Worm (Caenorhabditis elegans): ENCODE data around the gene prdx-2.

prdx-2 gene

DNA sequence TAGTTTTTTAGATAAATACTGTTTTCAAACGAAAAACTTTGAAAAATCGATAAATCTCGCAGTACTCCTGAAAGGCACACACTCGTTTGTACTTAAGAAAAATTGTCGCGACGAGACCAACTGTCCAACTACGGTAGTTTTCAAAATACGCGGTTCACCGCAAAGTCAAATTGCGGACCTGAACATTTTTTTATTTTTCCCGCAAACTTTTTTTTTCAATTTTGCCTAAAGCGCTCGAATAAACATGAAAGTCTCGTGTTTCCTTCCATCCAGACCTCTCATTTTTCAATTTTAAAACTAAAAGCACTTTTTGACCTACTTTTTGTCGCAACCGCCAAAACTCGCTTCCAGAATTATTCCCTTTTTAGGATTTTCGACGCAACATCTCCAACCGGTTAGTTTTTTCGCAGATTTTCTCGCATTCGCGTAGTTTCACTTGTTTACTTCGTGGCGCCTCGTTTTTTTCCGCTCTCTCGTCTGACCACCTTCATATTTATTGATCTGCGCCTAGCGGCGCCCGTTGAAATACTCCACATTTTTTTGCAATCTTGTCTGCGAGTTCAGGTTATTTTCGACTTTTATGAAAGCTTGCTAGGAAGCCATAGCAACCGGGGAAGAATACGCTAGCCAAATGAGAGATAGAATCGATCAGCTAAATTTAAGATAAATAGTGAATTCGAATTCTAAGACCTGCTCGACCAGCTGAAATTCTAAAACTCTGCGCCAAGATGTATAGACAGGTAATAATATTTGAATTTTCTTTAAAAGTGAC lies at the start of gene prdx-2:
TSS of gene prdx-2 (plus strand) at position 729 of the 772 bp plus-strand sequence.
- TF ChIP-seq lin-11 (tag; optimal IDR thresholded peaks at IDR 0.05) (peak; percentile 16), lsy-2 (tag; optimal IDR thresholded peaks at IDR 0.05) (peak in 1 of 2 experiments; percentile 16), sma-9 (GFP tag; optimal IDR thresholded peaks at IDR 0.05) (no peak), sma-9 (tag; optimal IDR thresholded peaks at IDR 0.05) (no peak)

DNA sequence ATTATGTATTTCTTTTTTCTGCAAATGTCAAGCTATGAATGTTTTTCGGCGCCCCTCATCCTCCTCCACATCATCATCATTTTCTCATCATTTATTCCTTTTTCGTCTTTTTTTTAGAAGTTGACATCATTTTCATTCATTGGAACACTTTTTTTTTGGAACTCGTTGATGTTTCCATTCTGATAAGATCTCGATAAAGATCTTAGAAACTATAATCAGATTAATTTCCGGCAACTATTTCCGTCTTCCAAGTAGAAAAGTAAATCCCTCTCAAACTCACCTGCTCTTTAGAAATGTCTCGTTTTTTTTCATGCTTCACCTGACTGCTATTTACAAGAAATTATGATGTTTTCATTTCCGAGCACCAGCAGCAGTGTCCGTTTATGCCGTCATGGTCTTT lies 49.1 kb upstream of the prdx-2 start:
- no peak for TF ChIP-seq R02D3.7 (tag; optimal IDR thresholded peaks at IDR 0.05)
- TF ChIP-seq lsy-2 (tag; optimal IDR thresholded peaks at IDR 0.05): peak in 1 of 2 experiments; percentile 2
- peak; percentile 28 for TF ChIP-seq nhr-21 (tag; optimal IDR thresholded peaks at IDR 0.05)
- TF ChIP-seq lin-13 (GFP tag; optimal IDR thresholded peaks at IDR 0.05): no peak
- peak; percentile 3 for TF ChIP-seq sma-9 (GFP tag; optimal IDR thresholded peaks at IDR 0.05)
- TF ChIP-seq sma-9 (tag; optimal IDR thresholded peaks at IDR 0.05): no peak
- TF ChIP-seq dmd-4 (tag; optimal IDR thresholded peaks at IDR 0.05): no peak
- TF ChIP-seq fos-1 (tag; optimal IDR thresholded peaks at IDR 0.05): no peak
- TF ChIP-seq elt-1 (tag; optimal IDR thresholded peaks at IDR 0.05): peak; percentile 25

DNA sequence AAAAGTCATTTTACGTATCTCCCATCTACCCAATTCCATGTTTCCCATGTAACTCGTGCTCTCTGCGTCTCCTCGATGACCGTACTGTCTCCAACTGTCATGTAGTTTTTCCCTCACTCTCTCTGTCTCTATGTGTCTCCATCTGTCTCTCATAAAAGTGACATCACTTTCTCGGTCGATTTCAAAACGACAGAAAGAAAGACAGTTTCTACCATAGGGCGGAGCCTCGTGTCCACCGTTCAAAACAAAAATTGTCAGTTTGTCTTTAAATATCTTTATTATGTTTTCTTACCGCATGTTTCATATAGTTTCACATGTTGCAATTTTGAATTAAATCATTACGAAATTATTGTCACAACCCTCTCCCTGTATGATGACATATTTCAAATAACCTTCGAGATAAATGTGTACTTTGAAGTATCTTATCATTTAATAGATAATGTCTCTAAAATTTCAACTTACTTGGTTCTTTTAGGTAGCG lies 47.7 kb upstream of the prdx-2 start:
- TF ChIP-seq gmeb-1 (tag; optimal IDR thresholded peaks at IDR 0.05) (peak; percentile 67), ztf-4 (tag; optimal IDR thresholded peaks at IDR 0.05) (peak; percentile 79), unc-39 (tag; optimal IDR thresholded peaks at IDR 0.05) (no peak), zag-1 (tag; optimal IDR thresholded peaks at IDR 0.05) (no peak), skn-1 (tag; optimal IDR thresholded peaks at IDR 0.05) (no peak), egl-27 (tag; optimal IDR thresholded peaks at IDR 0.05) (peak; percentile 89), lsy-2 (tag; optimal IDR thresholded peaks at IDR 0.05) (peak; percentile 12 to 87), mbf-1 (tag; optimal IDR thresholded peaks at IDR 0.05) (no peak), C34F6.9 (tag; optimal IDR thresholded peaks at IDR 0.05) (peak; percentile 85), nhr-11 (tag; optimal IDR thresholded peaks at IDR 0.05) (no peak), F13H6.1 (tag; optimal IDR thresholded peaks at IDR 0.05) (peak; percentile 92), elt-3 (tag; optimal IDR thresholded peaks at IDR 0.05) (no peak), alr-1 (tag; optimal IDR thresholded peaks at IDR 0.05) (no peak), ceh-82 (tag; optimal IDR thresholded peaks at IDR 0.05) (no peak), Y55F3AM.14 (GFP tag; optimal IDR thresholded peaks at IDR 0.05) (peak; percentile 77), nhr-6 (tag; optimal IDR thresholded peaks at IDR 0.05) (peak; percentile 94), sma-9 (GFP tag; optimal IDR thresholded peaks at IDR 0.05) (peak; percentile 98), sma-9 (tag; optimal IDR thresholded peaks at IDR 0.05) (peak; percentile 82), lin-13 (GFP tag; optimal IDR thresholded peaks at IDR 0.05) (peak; percentile 67), peb-1 (tag; optimal IDR thresholded peaks at IDR 0.05) (no peak), sma-3 (GFP tag; optimal IDR thresholded peaks at IDR 0.05) (peak; percentile 95), elt-1 (tag; optimal IDR thresholded peaks at IDR 0.05) (peak; percentile 30), nhr-129 (tag; optimal IDR thresholded peaks at IDR 0.05) (peak; percentile 90), snpc-4 (tag; optimal IDR thresholded peaks at IDR 0.05) (peak; percentile 4), aly-2 (tag; optimal IDR thresholded peaks at IDR 0.05) (no peak), ztf-1 (GFP tag; conservative IDR thresholded peaks at IDR 0.05) (no peak), nhr-10 (tag; optimal IDR thresholded peaks at IDR 0.05) (no peak), ama-1 (optimal IDR thresholded peaks at IDR 0.05) (peak; percentile 48), unc-62 (GFP tag; optimal IDR thresholded peaks at IDR 0.05) (peak; percentile 85), lin-39 (tag; optimal IDR thresholded peaks at IDR 0.05) (no peak), lin-11 (tag; optimal IDR thresholded peaks at IDR 0.05) (no peak), nhr-237 (tag; optimal IDR thresholded peaks at IDR 0.05) (no peak), nhr-21 (tag; optimal IDR thresholded peaks at IDR 0.05) (peak; percentile 92), sem-4 (tag; optimal IDR thresholded peaks at IDR 0.05) (peak; percentile 83), nhr-12 (tag; optimal IDR thresholded peaks at IDR 0.05) (no peak), nhr-77 (tag; optimal IDR thresholded peaks at IDR 0.05) (peak; percentile 44), mdl-1 (tag; optimal IDR thresholded peaks at IDR 0.05) (peak; percentile 64 to 71), ZK546.5 (tag; optimal IDR thresholded peaks at IDR 0.05) (no peak), blmp-1 (tag; optimal IDR thresholded peaks at IDR 0.05; ENCODE audit: insufficient read depth) (peak; percentile 69), dmd-4 (tag; optimal IDR thresholded peaks at IDR 0.05) (no peak), R02D3.7 (tag; optimal IDR thresholded peaks at IDR 0.05) (no peak), fos-1 (tag; optimal IDR thresholded peaks at IDR 0.05) (peak; percentile 94), ztf-11 (tag; optimal IDR thresholded peaks at IDR 0.05) (no peak), nhr-23 (tag; optimal IDR thresholded peaks at IDR 0.05) (no peak), crh-2 (tag; optimal IDR thresholded peaks at IDR 0.05) (peak; percentile 87), ceh-16 (tag; optimal IDR thresholded peaks at IDR 0.05) (peak; percentile 34), nhr-25 (tag; optimal IDR thresholded peaks at IDR 0.05) (peak; percentile 93), mab-5 (tag; optimal IDR thresholded peaks at IDR 0.05) (peak; percentile 39)

Data from whole organism, L2 larva.